Worm (Caenorhabditis elegans): ENCODE data around the gene msd-2.

ce11 chrIV:9982226-9982794, 46.6 kb upstream of the msd-2 start, which contains the start of gene rrp-1:
- no peak for TF ChIP-seq W03F9.2 (tag; optimal IDR thresholded peaks at IDR 0.05)
- no peak for TF ChIP-seq him-1 (tag; optimal IDR thresholded peaks at IDR 0.05)
- TF ChIP-seq dao-5 (tag; optimal IDR thresholded peaks at IDR 0.05), result no peak
